Worm (Caenorhabditis elegans): ENCODE data around the gene cdh-5.

Gene cdh-5

ce11 chrIV:8724907-8725306 lies 56.2 kb downstream of the cdh-5 start:
- TF ChIP-seq daf-12 (tag; optimal IDR thresholded peaks at IDR 0.05) (no peak), nhr-111 (GFP tag; optimal IDR thresholded peaks at IDR 0.05) (no peak), mep-1 (tag; optimal IDR thresholded peaks at IDR 0.05) (no peak), hmg-1.1 (GFP tag; IDR thresholded peaks at IDR 0.05) (no peak), F37D6.2 (tag; optimal IDR thresholded peaks at IDR 0.05) (no peak), zfp-2 (tag; optimal IDR thresholded peaks at IDR 0.05) (no peak), mdl-1 (tag; optimal IDR thresholded peaks at IDR 0.05) (no peak), Y105C5A.15 (GFP tag; IDR thresholded peaks at IDR 0.05) (no peak), mxl-3 (GFP tag; optimal IDR thresholded peaks at IDR 0.05) (no peak), unc-39 (tag; optimal IDR thresholded peaks at IDR 0.05) (no peak), R02D3.7 (tag; optimal IDR thresholded peaks at IDR 0.05) (no peak)

ce11 chrIV:8725345-8725744 lies 56.6 kb downstream of the cdh-5 start, which contains the start of gene pgm-3:
pgm-3 (plus strand) TSS chrIV:8725722.
- TF ChIP-seq ces-1 (GFP tag; optimal IDR thresholded peaks at IDR 0.05) (no peak), duxl-1 (tag; optimal IDR thresholded peaks at IDR 0.05; ENCODE audit: poor library complexity) (no peak), mdt-29 (GFP tag; IDR thresholded peaks at IDR 0.05) (no peak), zfp-3 (GFP tag; conservative IDR thresholded peaks at IDR 0.05) (no peak), zfp-2 (tag; optimal IDR thresholded peaks at IDR 0.05) (no peak), pqm-1 (tag; optimal IDR thresholded peaks at IDR 0.05) (peak; percentile 63), ama-1 (optimal IDR thresholded peaks at IDR 0.05) (no peak), nhr-25 (tag; optimal IDR thresholded peaks at IDR 0.05; ENCODE audit: borderline replicate concordance, insufficient read depth) (no peak), cey-2 (tag; optimal IDR thresholded peaks at IDR 0.05; ENCODE audit: borderline replicate concordance, insufficient read depth) (no peak), mes-2 (tag; optimal IDR thresholded peaks at IDR 0.05; ENCODE audit: poor library complexity, severe bottlenecking) (no peak), daf-16 (GFP tag; optimal IDR thresholded peaks at IDR 0.05) (no peak), daf-16 (tag; optimal IDR thresholded peaks at IDR 0.05) (peak; percentile 77), spr-1 (tag; optimal IDR thresholded peaks at IDR 0.05) (no peak), nhr-28 (tag; optimal IDR thresholded peaks at IDR 0.05) (peak; percentile 64), zip-11 (GFP tag; IDR thresholded peaks at IDR 0.05) (no peak), nhr-77 (tag; optimal IDR thresholded peaks at IDR 0.05) (no peak), dpl-1 (GFP tag; optimal IDR thresholded peaks at IDR 0.05) (no peak), fkh-10 (GFP tag; optimal IDR thresholded peaks at IDR 0.05) (no peak), nhr-11 (tag; optimal IDR thresholded peaks at IDR 0.05) (no peak), Y48G9A.11 (GFP tag; IDR thresholded peaks at IDR 0.05) (no peak), R02D3.7 (tag; optimal IDR thresholded peaks at IDR 0.05) (peak; percentile 15), hlh-11 (tag; optimal IDR thresholded peaks at IDR 0.05) (peak; percentile 22), aha-1 (tag) (no peak), ceh-32 (tag; optimal IDR thresholded peaks at IDR 0.05; ENCODE audit: poor library complexity) (no peak), lir-3 (tag; optimal IDR thresholded peaks at IDR 0.05) (no peak), T20F7.1 (GFP tag; optimal IDR thresholded peaks at IDR 0.05) (peak; percentile 84), unc-39 (tag; optimal IDR thresholded peaks at IDR 0.05) (no peak), gei-8 (GFP tag; optimal IDR thresholded peaks at IDR 0.05) (no peak)
